Fruit fly (Drosophila melanogaster): ENCODE measurements around the gene CG43703.

Gene CG43703

DNA sequence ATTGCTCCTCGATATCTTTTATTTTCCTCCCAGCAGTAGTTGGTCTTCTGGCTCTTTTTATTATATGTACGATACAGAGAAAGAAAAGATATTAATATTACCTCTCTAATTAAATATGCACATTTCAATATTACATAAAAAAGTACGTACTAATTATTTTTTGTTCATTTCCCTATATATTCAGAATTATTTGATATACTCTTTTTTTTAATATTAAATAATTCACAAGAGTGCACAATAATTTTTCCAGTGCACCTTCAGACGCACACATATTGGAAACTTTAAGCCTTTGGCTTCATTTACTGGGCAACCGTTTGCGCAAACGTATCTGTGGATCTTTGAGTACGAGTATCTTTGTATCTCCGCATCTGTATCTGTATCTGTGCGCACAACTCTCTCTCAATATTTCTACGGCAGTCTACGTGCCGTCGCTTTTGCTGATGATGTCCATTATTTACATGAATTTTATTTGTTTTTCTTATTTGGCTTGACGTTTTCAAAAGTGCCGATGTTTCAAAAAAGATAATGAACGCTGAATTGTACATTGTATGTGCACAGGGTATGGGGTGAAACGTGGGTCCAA lies 11.4 kb downstream of the CG43703 start (continued):
- TF ChIP-seq esg (GFP tag; conservative IDR thresholded peaks at IDR 0.05) (peak; percentile 78), vnd (GFP tag; IDR thresholded peaks at IDR 0.05; ENCODE audit: partially characterized antibody) (no peak), Hr78 (GFP tag; optimal IDR thresholded peaks at IDR 0.05) (peak in 1 of 2 experiments; percentile 55), org-1 (GFP tag; optimal IDR thresholded peaks at IDR 0.05) (peak; percentile 69), kni (GFP tag; optimal IDR thresholded peaks at IDR 0.05) (peak; percentile 80), CG15073 (GFP tag; optimal IDR thresholded peaks at IDR 0.05) (no peak), Spps (tag; optimal IDR thresholded peaks at IDR 0.05) (peak; percentile 90), CG9609 (GFP tag; optimal IDR thresholded peaks at IDR 0.05) (no peak), sob (GFP tag; IDR thresholded peaks at IDR 0.05) (peak; percentile 76), CG6254 (GFP tag; optimal IDR thresholded peaks at IDR 0.05) (peak; percentile 58), CG9215 (GFP tag; IDR thresholded peaks at IDR 0.05) (peak; percentile 65), HHEX (GFP tag; optimal IDR thresholded peaks at IDR 0.05) (peak; percentile 79), tgo (GFP tag; IDR thresholded peaks at IDR 0.05) (peak; percentile 92), hb (GFP tag; IDR thresholded peaks at IDR 0.05; ENCODE audit: partially characterized antibody) (no peak), wek (GFP tag; optimal IDR thresholded peaks at IDR 0.05) (no peak), dmrt11E (tag; optimal IDR thresholded peaks at IDR 0.05) (peak; percentile 96), zfh2 (GFP tag; optimal IDR thresholded peaks at IDR 0.05) (no peak), CG10462 (GFP tag; optimal IDR thresholded peaks at IDR 0.05) (peak; percentile 68), CG2889 (GFP tag; IDR thresholded peaks at IDR 0.05) (no peak), CoRest (tag; optimal IDR thresholded peaks at IDR 0.05) (peak; percentile 94), grau (tag; optimal IDR thresholded peaks at IDR 0.05) (peak; percentile 92), Poxn (GFP tag; IDR thresholded peaks at IDR 0.05) (no peak), CG4707 (GFP tag; optimal IDR thresholded peaks at IDR 0.05) (peak; percentile 60), CG4328 (GFP tag; optimal IDR thresholded peaks at IDR 0.05) (peak; percentile 69), ERR (GFP tag; optimal IDR thresholded peaks at IDR 0.05) (no peak), ewg (GFP tag; optimal IDR thresholded peaks at IDR 0.05) (peak; percentile 70), D (optimal IDR thresholded peaks at IDR 0.05) (no peak), D (GFP tag; optimal IDR thresholded peaks at IDR 0.05) (peak; percentile 74), Aef1 (GFP tag; IDR thresholded peaks at IDR 0.05) (peak; percentile 74), NFAT (GFP tag; IDR thresholded peaks at IDR 0.05) (no peak), CG30431 (GFP tag; optimal IDR thresholded peaks at IDR 0.05) (peak; percentile 47), Eip74EF (GFP tag; optimal IDR thresholded peaks at IDR 0.05) (peak in 1 of 2 experiments; percentile 89), CG12155 (GFP tag; optimal IDR thresholded peaks at IDR 0.05) (peak; percentile 76), CG5245 (GFP tag; optimal IDR thresholded peaks at IDR 0.05) (peak; percentile 58), CG8290 (GFP tag; optimal IDR thresholded peaks at IDR 0.05) (peak; percentile 31), CG8290 (tag; optimal IDR thresholded peaks at IDR 0.05) (peak in 1 of 2 experiments; percentile 49), CG17328 (GFP tag; IDR thresholded peaks at IDR 0.05) (peak; percentile 90), mirr (GFP tag; optimal IDR thresholded peaks at IDR 0.05) (no peak), Fer3 (tag; optimal IDR thresholded peaks at IDR 0.05) (peak; percentile 79), CG11695 (GFP tag; IDR thresholded peaks at IDR 0.05) (peak; percentile 80; the same call in 2 of the 3 replicates), Gug (GFP tag; IDR thresholded peaks at IDR 0.05) (peak; percentile 38; the same call in 1 of the 4 replicates), nom (GFP tag; optimal IDR thresholded peaks at IDR 0.05) (peak; percentile 89), Nf-YB (GFP tag; optimal IDR thresholded peaks at IDR 0.05) (peak; percentile 80), stwl (tag; optimal IDR thresholded peaks at IDR 0.05) (peak; percentile 53), ara (GFP tag; IDR thresholded peaks at IDR 0.05) (peak; percentile 82), run (tag; optimal IDR thresholded peaks at IDR 0.05) (peak; percentile 79), crol (GFP tag; IDR thresholded peaks at IDR 0.05) (no peak), hth (optimal IDR thresholded peaks at IDR 0.05) (no peak), h (optimal IDR thresholded peaks at IDR 0.05) (no peak), CG16779 (GFP tag; IDR thresholded peaks at IDR 0.05) (no peak), tna (GFP tag; IDR thresholded peaks at IDR 0.05; ENCODE audit: partially characterized antibody) (no peak)

Measured in whole organism, embryonic.